Worm (Caenorhabditis elegans): ENCODE data around the gene F19B10.10.
A peak's percentile ranks its signal among the peaks of the same experiment; 100 is the strongest.

The F19B10.10 gene

ce11 chrII:3682770-3683234, 1.6 kb upstream of the F19B10.10 start, which contains the start of gene F19B10.1 (continued):
- no peak for TF ChIP-seq ceh-82 (tag; optimal IDR thresholded peaks at IDR 0.05)
- TF ChIP-seq saeg-2 (GFP tag; IDR thresholded peaks at IDR 0.05), result no peak
- TF ChIP-seq vab-7 (GFP tag; IDR thresholded peaks at IDR 0.05), result no peak
- TF ChIP-seq set-16 (GFP tag; IDR thresholded peaks at IDR 0.05), result no peak
- no peak for TF ChIP-seq Y5F2A.4 (GFP tag; optimal IDR thresholded peaks at IDR 0.05)
- TF ChIP-seq snpc-1.2 (GFP tag; IDR thresholded peaks at IDR 0.05), result no peak
- TF ChIP-seq nhr-48 (tag; optimal IDR thresholded peaks at IDR 0.05), result no peak
- no peak for TF ChIP-seq ceh-44 (GFP tag; IDR thresholded peaks at IDR 0.05)
- TF ChIP-seq ceh-62 (tag; optimal IDR thresholded peaks at IDR 0.05), result no peak
- no peak for TF ChIP-seq fkh-10 (GFP tag; optimal IDR thresholded peaks at IDR 0.05)
- no peak for TF ChIP-seq Y105C5A.15 (GFP tag; IDR thresholded peaks at IDR 0.05)
- peak; percentile 74 for TF ChIP-seq hlh-11 (tag; optimal IDR thresholded peaks at IDR 0.05)
- TF ChIP-seq dve-1 (tag; optimal IDR thresholded peaks at IDR 0.05; ENCODE audit: insufficient read depth), result no peak
- TF ChIP-seq nhr-25 (tag; optimal IDR thresholded peaks at IDR 0.05; ENCODE audit: borderline replicate concordance, insufficient read depth), result peak; percentile 9
- TF ChIP-seq D1046.2 (GFP tag; IDR thresholded peaks at IDR 0.05), result no peak
- no peak for TF ChIP-seq hmg-1.1 (GFP tag; IDR thresholded peaks at IDR 0.05)
- no peak for TF ChIP-seq daf-19 (GFP tag; conservative IDR thresholded peaks at IDR 0.05)
- no peak for TF ChIP-seq jun-1 (tag; optimal IDR thresholded peaks at IDR 0.05)
- no peak for TF ChIP-seq Y75B8A.6 (GFP tag; IDR thresholded peaks at IDR 0.05)
- no peak for TF ChIP-seq F44E2.7 (GFP tag; IDR thresholded peaks at IDR 0.05)
- TF ChIP-seq nhr-41 (GFP tag; IDR thresholded peaks at IDR 0.05), result no peak
- TF ChIP-seq nhr-77 (tag; optimal IDR thresholded peaks at IDR 0.05), result peak; percentile 8
- no peak for TF ChIP-seq F10B5.3 (tag; optimal IDR thresholded peaks at IDR 0.05)
- TF ChIP-seq T20F7.1 (GFP tag; optimal IDR thresholded peaks at IDR 0.05), result no peak
- TF ChIP-seq lsy-2 (tag; optimal IDR thresholded peaks at IDR 0.05), result no peak
- no peak for TF ChIP-seq lin-15B (tag; optimal IDR thresholded peaks at IDR 0.05)
- no peak for TF ChIP-seq tra-1 (GFP tag; IDR thresholded peaks at IDR 0.05)
- TF ChIP-seq mes-2 (tag; optimal IDR thresholded peaks at IDR 0.05; ENCODE audit: poor library complexity, severe bottlenecking), result peak; percentile 86
- TF ChIP-seq egl-43 (GFP tag; IDR thresholded peaks at IDR 0.05), result no peak
- no peak for TF ChIP-seq dmd-8 (GFP tag; IDR thresholded peaks at IDR 0.05)
- TF ChIP-seq ceh-20 (GFP tag; IDR thresholded peaks at IDR 0.05), result peak; percentile 24; the same call in 1 of the 2 replicates
- TF ChIP-seq lin-29 (GFP tag; IDR thresholded peaks at IDR 0.05), result no peak
- no peak for TF ChIP-seq daf-8 (GFP tag; IDR thresholded peaks at IDR 0.05)
- no peak for TF ChIP-seq lim-7 (GFP tag; IDR thresholded peaks at IDR 0.05)
- TF ChIP-seq gei-8 (GFP tag; optimal IDR thresholded peaks at IDR 0.05), result no peak
- TF ChIP-seq nhr-11 (tag; optimal IDR thresholded peaks at IDR 0.05), result no peak
- no peak for TF ChIP-seq dmd-9 (GFP tag; IDR thresholded peaks at IDR 0.05)
- TF ChIP-seq php-3 (GFP tag; IDR thresholded peaks at IDR 0.05), result no peak
- TF ChIP-seq unc-62 (GFP tag; optimal IDR thresholded peaks at IDR 0.05 in 1 of 2), result peak in 1 of 2 experiments; percentile 79
- TF ChIP-seq unc-62 (tag; optimal IDR thresholded peaks at IDR 0.05), result no peak
- TF ChIP-seq attf-4 (tag; optimal IDR thresholded peaks at IDR 0.05), result no peak
- TF ChIP-seq lin-39 (tag; optimal IDR thresholded peaks at IDR 0.05), result no peak
- no peak for TF ChIP-seq cey-2 (tag; optimal IDR thresholded peaks at IDR 0.05; ENCODE audit: borderline replicate concordance, insufficient read depth)
- TF ChIP-seq pha-4 (GFP tag; IDR thresholded peaks at IDR 0.05), result no peak
- TF ChIP-seq pha-4 (tag; optimal IDR thresholded peaks at IDR 0.05), result no peak
- TF ChIP-seq arid-1 (GFP tag; conservative IDR thresholded peaks at IDR 0.05), result no peak
- no peak for TF ChIP-seq Y48G9A.11 (GFP tag; IDR thresholded peaks at IDR 0.05)
- TF ChIP-seq lin-13 (GFP tag; optimal IDR thresholded peaks at IDR 0.05), result peak; percentile 41
- no peak for TF ChIP-seq lin-38 (GFP tag; IDR thresholded peaks at IDR 0.05)
